Worm (Caenorhabditis elegans) whole organism, late embryonic: ENCODE measurements around the gene warf-1.

Experiments
- ama-1 ChIP-seq: fragments of 150-350 bp; optimal IDR thresholded peaks from 2 replicates; lab custom pipeline; 2014
- ceh-31 ChIP-seq: sonication (generic microtip); optimal IDR thresholded peaks from 2 replicates; lab custom pipeline; 2016; ENCODE audit warnings: missing genetic modification characterization, missing compliant biosample characterization
- ceh-48 ChIP-seq: sonication (generic microtip); optimal IDR thresholded peaks from 2 replicates; lab custom pipeline; 2016; ENCODE audit warnings: missing genetic modification characterization, inconsistent platforms, missing compliant biosample characterization
- fkh-6 ChIP-seq: sonication (generic microtip); optimal IDR thresholded peaks from 2 replicates; lab custom pipeline; 2016; ENCODE audit warnings: missing genetic modification characterization, missing compliant biosample characterization
- lin-11 ChIP-seq: fragments of 200-800 bp; sonication (Bioruptor generic); optimal IDR thresholded peaks from 2 replicates; lab custom pipeline; 2018; ENCODE audit warnings: mild to moderate bottlenecking, missing genetic modification characterization, missing compliant biosample characterization
- pag-3 ChIP-seq: sonication (generic microtip); optimal IDR thresholded peaks from 2 replicates; lab custom pipeline; 2016; ENCODE audit warnings: missing compliant biosample characterization, missing genetic modification characterization, borderline replicate concordance
- pax-1 ChIP-seq: fragments of 150-350 bp; optimal IDR thresholded peaks from 2 replicates; lab custom pipeline; 2014; ENCODE audit warnings: missing biosample characterization, missing genetic modification characterization
- pqm-1 ChIP-seq: sonication (generic microtip); optimal IDR thresholded peaks from 2 replicates; lab custom pipeline; 2016; ENCODE audit warnings: missing genetic modification characterization, missing compliant biosample characterization
- sox-2 ChIP-seq: fragments of 200-800 bp; sonication (Bioruptor generic); IDR thresholded peaks from 2 replicates; pipeline ENCODE4 v1.3.6; 2022; ENCODE audit warnings: missing genetic modification reagents, missing genetic modification characterization, missing compliant biosample characterization
- sox-4 ChIP-seq: sonication (generic microtip); optimal IDR thresholded peaks from 2 replicates; lab custom pipeline; 2017; ENCODE audit warnings: mild to moderate bottlenecking, missing genetic modification characterization, inconsistent platforms, missing compliant biosample characterization
- unc-86 ChIP-seq: sonication (generic microtip); optimal IDR thresholded peaks from 2 replicates; lab custom pipeline; 2016; ENCODE audit warnings: missing genetic modification characterization, missing compliant biosample characterization
- ztf-16 ChIP-seq: sonication (generic microtip); optimal IDR thresholded peaks from 2 replicates; lab custom pipeline; 2017; ENCODE audit warnings: missing genetic modification characterization, missing compliant biosample characterization

- no peak for TF ChIP-seq ama-1
- TF ChIP-seq sox-4 (tag; lab: Kevin White, UChicago) = no peak
- no peak for TF ChIP-seq pag-3 (tag; lab: Kevin White, UChicago)
- no peak for TF ChIP-seq ztf-16 (tag; lab: Kevin White, UChicago)
- TF ChIP-seq ceh-48 (tag; lab: Kevin White, UChicago) = no peak
- no peak for TF ChIP-seq lin-11 (tag; lab: Kevin White, UChicago)
- TF ChIP-seq pqm-1 = no peak
- no peak for TF ChIP-seq unc-86 (tag; lab: Kevin White, UChicago)
- TF ChIP-seq sox-2 = no peak
- no peak for TF ChIP-seq fkh-6 (tag; lab: Kevin White, UChicago)
- TF ChIP-seq ceh-31 (tag; lab: Kevin White, UChicago) = no peak
- no peak for TF ChIP-seq pax-1
These were observed 2.1 kb upstream of the warf-1 start, which contains the start of gene F45E4.6 for ce11 chrIV:7632535-7632934.
